Fruit fly (Drosophila melanogaster): ENCODE results near the gene Glyp.

Glyp gene

dm6 chr2L:2162281-2162680 lies 31.7 kb downstream of the Glyp start (continued):
- TF ChIP-seq Scr (GFP tag; IDR thresholded peaks at IDR 0.05; ENCODE audit: partially characterized antibody) (peak; percentile 13; the same call in 1 of the 2 replicates), oc (tag; optimal IDR thresholded peaks at IDR 0.05) (peak; percentile 56), ranshi (GFP tag; IDR thresholded peaks at IDR 0.05) (0 out of 2 replicates have a peak, but pooled peaks have one; percentile 1), eyg (GFP tag; optimal IDR thresholded peaks at IDR 0.05) (no peak), sr (GFP tag; IDR thresholded peaks at IDR 0.05) (peak; percentile 78), Adf1 (GFP tag; IDR thresholded peaks at IDR 0.05) (peak; percentile 43), Sox102F (GFP tag; optimal IDR thresholded peaks at IDR 0.05) (no peak), CG11247 (GFP tag; IDR thresholded peaks at IDR 0.05) (no peak), Myb (GFP tag; optimal IDR thresholded peaks at IDR 0.05) (no peak), z (GFP tag; IDR thresholded peaks at IDR 0.05) (peak; percentile 49; the same call in 1 of the 3 replicates), Xbp1 (GFP tag; optimal IDR thresholded peaks at IDR 0.05) (no peak), cg (GFP tag; optimal IDR thresholded peaks at IDR 0.05) (peak; percentile 76), pros (GFP tag; optimal IDR thresholded peaks at IDR 0.05) (peak; percentile 51), CG42726 (GFP tag; IDR thresholded peaks at IDR 0.05; ENCODE audit: partially characterized antibody) (0 out of 2 replicates have a peak, but pooled peaks have one; percentile 34), Chrac-16 (GFP tag; optimal IDR thresholded peaks at IDR 0.05) (no peak), sd (tag; optimal IDR thresholded peaks at IDR 0.05) (peak; percentile 97), aop (GFP tag; IDR thresholded peaks at IDR 0.05) (peak; percentile 99), CG33557 (GFP tag; optimal IDR thresholded peaks at IDR 0.05) (no peak), CG8089 (GFP tag; optimal IDR thresholded peaks at IDR 0.05) (no peak), Dp (GFP tag; optimal IDR thresholded peaks at IDR 0.05) (no peak), CG17359 (tag; optimal IDR thresholded peaks at IDR 0.05) (no peak), Deaf1 (tag; optimal IDR thresholded peaks at IDR 0.05) (peak; percentile 17), vvl (GFP tag; IDR thresholded peaks at IDR 0.05) (peak; percentile 52; the same call in 1 of the 2 replicates), ci (GFP tag; IDR thresholded peaks at IDR 0.05) (peak; percentile 32; the same call in 1 of the 3 replicates), chm (GFP tag; IDR thresholded peaks at IDR 0.05) (peak; percentile 18), sna (GFP tag; IDR thresholded peaks at IDR 0.05; ENCODE audit: partially characterized antibody) (0 out of 2 replicates have a peak, but pooled peaks have one; percentile 28), hb (GFP tag; IDR thresholded peaks at IDR 0.05; ENCODE audit: partially characterized antibody) (no peak), fd64A (GFP tag; optimal IDR thresholded peaks at IDR 0.05) (peak; percentile 11), otp (GFP tag; IDR thresholded peaks at IDR 0.05) (no peak), chinmo (GFP tag; IDR thresholded peaks at IDR 0.05; ENCODE audit: partially characterized antibody) (peak; percentile 92), CG10543 (GFP tag; optimal IDR thresholded peaks at IDR 0.05) (peak; percentile 48), kay (GFP tag; optimal IDR thresholded peaks at IDR 0.05) (no peak), twi (tag; optimal IDR thresholded peaks at IDR 0.05) (peak; percentile 44), sens (GFP tag) (no peak), CG14014 (GFP tag; IDR thresholded peaks at IDR 0.05) (0 out of 2 replicates have a peak, but pooled peaks have one; percentile 11), zen2 (GFP tag; IDR thresholded peaks at IDR 0.05; ENCODE audit: partially characterized antibody) (0 out of 3 replicates have a peak, but pooled peaks have one; percentile 26), CG4854 (GFP tag; optimal IDR thresholded peaks at IDR 0.05) (no peak), BtbVII (GFP tag; optimal IDR thresholded peaks at IDR 0.05) (no peak), Med (GFP tag) (peak; percentile 70)
